Worm (Caenorhabditis elegans) whole organism, early embryonic: ENCODE data around the gene fbxa-166.

ENCODE experiments used
- F13C5.2 ChIP-seq: sonication (generic microtip); optimal IDR thresholded peaks from 2 replicates; lab custom pipeline; 2017; ENCODE audit warnings: mild to moderate bottlenecking, missing genetic modification characterization, inconsistent platforms, missing compliant biosample characterization
- aly-1 ChIP-seq: sonication (generic microtip); optimal IDR thresholded peaks from 2 replicates; lab custom pipeline; 2016; ENCODE audit warnings: missing genetic modification characterization, missing compliant biosample characterization
- ama-1 ChIP-seq: fragments of 150-350 bp; optimal IDR thresholded peaks from 2 replicates; lab custom pipeline; 2014
- hmbx-1 ChIP-seq: sonication (generic microtip); optimal IDR thresholded peaks from 2 replicates; lab custom pipeline; 2016; ENCODE audit warnings: mild to moderate bottlenecking, missing genetic modification characterization, missing compliant biosample characterization
- tra-4 ChIP-seq: sonication (generic microtip); optimal IDR thresholded peaks from 2 replicates; lab custom pipeline; 2017; ENCODE audit warnings: missing genetic modification characterization, missing compliant biosample characterization

ce11 chrII:1584140-1584539 lies 34.7 kb downstream of the fbxa-166 start, which contains the start of gene clec-21:
- TF ChIP-seq ama-1 (lab: Kevin White, UChicago) (no peak), F13C5.2 (tag; lab: Kevin White, UChicago) (no peak), hmbx-1 (tag; lab: Kevin White, UChicago) (no peak), aly-1 (tag; lab: Kevin White, UChicago) (no peak), tra-4 (no peak)
